Fruit fly (Drosophila melanogaster): ENCODE measurements around the gene CG17734.
A peak's percentile ranks its signal among the peaks of the same experiment; 100 is the strongest.

Gene CG17734

DNA sequence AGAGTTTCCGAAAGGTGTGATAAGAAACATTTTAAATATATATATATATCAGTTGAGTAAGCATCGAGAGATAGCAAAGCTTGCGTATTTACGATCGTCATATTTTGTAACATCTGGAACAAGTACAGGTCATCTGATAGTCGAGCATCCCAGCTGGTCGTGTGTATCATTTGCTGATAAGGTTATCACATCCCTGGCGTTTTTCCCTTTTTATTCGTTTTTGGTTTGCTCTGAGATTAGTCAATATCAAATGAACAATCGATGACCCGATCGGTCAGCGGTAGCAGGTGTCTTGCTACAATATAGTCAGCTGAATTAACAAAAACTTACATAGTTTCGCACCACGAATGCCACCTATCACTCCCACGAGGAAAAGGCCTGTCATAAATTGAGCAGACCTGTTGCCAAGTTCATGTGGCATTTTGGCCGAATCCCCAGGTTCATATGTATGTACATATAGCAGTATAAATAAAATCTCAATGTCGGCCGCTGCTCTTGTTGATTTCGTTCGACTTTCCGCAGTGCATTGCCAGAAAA, 42.8 kb downstream of the CG17734 start (continued):
- TF ChIP-seq CG6254 (GFP tag; optimal IDR thresholded peaks at IDR 0.05) = no peak
- peak; percentile 38 for TF ChIP-seq CG12942 (GFP tag; optimal IDR thresholded peaks at IDR 0.05)
- TF ChIP-seq chif (GFP tag; optimal IDR thresholded peaks at IDR 0.05) = no peak
- peak; percentile 51 for TF ChIP-seq CG7556 (GFP tag; optimal IDR thresholded peaks at IDR 0.05)
- TF ChIP-seq maf-S (GFP tag; optimal IDR thresholded peaks at IDR 0.05) = no peak
- TF ChIP-seq emc (GFP tag; optimal IDR thresholded peaks at IDR 0.05) = no peak
- no peak for TF ChIP-seq Side (GFP tag; optimal IDR thresholded peaks at IDR 0.05)
- no peak for TF ChIP-seq Sry-β (GFP tag; optimal IDR thresholded peaks at IDR 0.05)
- TF ChIP-seq CG17328 (GFP tag; IDR thresholded peaks at IDR 0.05) = peak; percentile 39; the same call in 1 of the 2 replicates
- TF ChIP-seq gcm (GFP tag; optimal IDR thresholded peaks at IDR 0.05) = no peak
- TF ChIP-seq trh (GFP tag; optimal IDR thresholded peaks at IDR 0.05) = no peak
- peak; percentile 69 for TF ChIP-seq sd (tag; optimal IDR thresholded peaks at IDR 0.05)
- TF ChIP-seq NFAT (GFP tag; IDR thresholded peaks at IDR 0.05) = no peak
- TF ChIP-seq nerfin-1 (tag; optimal IDR thresholded peaks at IDR 0.05) = no peak
- peak; percentile 56 for TF ChIP-seq E2f1 (GFP tag; IDR thresholded peaks at IDR 0.05)
- no peak for TF ChIP-seq ATbp (GFP tag; optimal IDR thresholded peaks at IDR 0.05)
- TF ChIP-seq CG7271 (tag; optimal IDR thresholded peaks at IDR 0.05) = no peak
- 0 out of 2 replicates have a peak, but pooled peaks have one; percentile 23 for TF ChIP-seq stc (GFP tag; IDR thresholded peaks at IDR 0.05)
- TF ChIP-seq oc (tag; optimal IDR thresholded peaks at IDR 0.05) = peak; percentile 19
- no peak for TF ChIP-seq CG7987 (GFP tag; optimal IDR thresholded peaks at IDR 0.05)
- no peak for TF ChIP-seq CG3726 (GFP tag; IDR thresholded peaks at IDR 0.05)
- TF ChIP-seq twi (tag; optimal IDR thresholded peaks at IDR 0.05) = no peak
- peak; percentile 45 for TF ChIP-seq CG12219 (GFP tag; optimal IDR thresholded peaks at IDR 0.05)
- no peak for TF ChIP-seq CG2199 (GFP tag; IDR thresholded peaks at IDR 0.05)
- TF ChIP-seq CG3995 (GFP tag; optimal IDR thresholded peaks at IDR 0.05) = peak; percentile 35
- no peak for TF ChIP-seq sna (GFP tag; IDR thresholded peaks at IDR 0.05; ENCODE audit: partially characterized antibody)
- no peak for TF ChIP-seq CG1529 (GFP tag; optimal IDR thresholded peaks at IDR 0.05)
- no peak for TF ChIP-seq Bgb (GFP tag; IDR thresholded peaks at IDR 0.05; ENCODE audit: partially characterized antibody)
- TF ChIP-seq MESR4 (GFP tag; optimal IDR thresholded peaks at IDR 0.05) = no peak
- peak; percentile 76 for TF ChIP-seq CG15269 (tag; optimal IDR thresholded peaks at IDR 0.05)
- TF ChIP-seq crc (GFP tag; optimal IDR thresholded peaks at IDR 0.05) = no peak
- no peak for TF ChIP-seq Awh (GFP tag; IDR thresholded peaks at IDR 0.05)
- no peak for TF ChIP-seq vfl (GFP tag; optimal IDR thresholded peaks at IDR 0.05)
- TF ChIP-seq CG11085 (GFP tag; IDR thresholded peaks at IDR 0.05) = no peak
- peak; percentile 25 for TF ChIP-seq Six4 (GFP tag; optimal IDR thresholded peaks at IDR 0.05)
- TF ChIP-seq CG4282 (GFP tag; optimal IDR thresholded peaks at IDR 0.05) = no peak
- no peak for TF ChIP-seq Kr (GFP tag; optimal IDR thresholded peaks at IDR 0.05)
- TF ChIP-seq lmd (GFP tag; IDR thresholded peaks at IDR 0.05) = peak; percentile 49; the same call in 1 of the 2 replicates
- no peak for TF ChIP-seq CG5245 (GFP tag; optimal IDR thresholded peaks at IDR 0.05)
- TF ChIP-seq CG2889 (GFP tag; IDR thresholded peaks at IDR 0.05) = no peak
- TF ChIP-seq CG18011 (GFP tag; optimal IDR thresholded peaks at IDR 0.05) = no peak
- no peak for TF ChIP-seq pan (optimal IDR thresholded peaks at IDR 0.05)
- peak in 1 of 2 experiments; percentile 69 for TF ChIP-seq pan (GFP tag; optimal IDR thresholded peaks at IDR 0.05 in 1 of 2, IDR thresholded peaks at IDR 0.05 in 1 of 2)
- no peak for TF ChIP-seq CG15601 (tag; optimal IDR thresholded peaks at IDR 0.05)
- TF ChIP-seq CG6791 (GFP tag; IDR thresholded peaks at IDR 0.05; ENCODE audit: partially characterized antibody) = no peak
- TF ChIP-seq exex (tag; optimal IDR thresholded peaks at IDR 0.05) = peak; percentile 65
- TF ChIP-seq Ssrp (tag; optimal IDR thresholded peaks at IDR 0.05) = peak; percentile 27
- TF ChIP-seq CG5953 (GFP tag; IDR thresholded peaks at IDR 0.05) = no peak
- peak; percentile 53 for TF ChIP-seq CG13424 (tag; optimal IDR thresholded peaks at IDR 0.05)
- TF ChIP-seq her (GFP tag; optimal IDR thresholded peaks at IDR 0.05) = no peak
- TF ChIP-seq CG13894 (tag; optimal IDR thresholded peaks at IDR 0.05) = no peak
